Worm (Caenorhabditis elegans): Measurements from ENCODE around the gene gsr-1.

gsr-1 gene

ce11 chrIII:3630337-3630736 is 20.4 kb upstream of the gsr-1 start, which contains the start of gene mrps-31 (continued):
- TF ChIP-seq xbp-1 (tag; optimal IDR thresholded peaks at IDR 0.05) (peak; percentile 59), unc-62 (GFP tag; optimal IDR thresholded peaks at IDR 0.05) (no peak), aly-2 (tag; optimal IDR thresholded peaks at IDR 0.05) (no peak), nhr-47 (tag; optimal IDR thresholded peaks at IDR 0.05) (peak; percentile 65), blmp-1 (tag; optimal IDR thresholded peaks at IDR 0.05) (peak; percentile 1), nhr-28 (tag; optimal IDR thresholded peaks at IDR 0.05) (no peak), nhr-71 (tag; optimal IDR thresholded peaks at IDR 0.05) (peak; percentile 73), nhr-77 (tag; optimal IDR thresholded peaks at IDR 0.05) (peak; percentile 14), nhr-11 (tag; optimal IDR thresholded peaks at IDR 0.05) (no peak), pax-3 (tag; optimal IDR thresholded peaks at IDR 0.05) (no peak), lin-35 (GFP tag; optimal IDR thresholded peaks at IDR 0.05) (peak; percentile 45 to 68), tbx-2 (tag; optimal IDR thresholded peaks at IDR 0.05) (peak; percentile 51), ceh-88 (GFP tag; IDR thresholded peaks at IDR 0.05) (no peak), nhr-20 (tag; optimal IDR thresholded peaks at IDR 0.05) (peak; percentile 51), snu-23 (GFP tag; optimal IDR thresholded peaks at IDR 0.05) (peak; percentile 79), nhr-237 (tag; optimal IDR thresholded peaks at IDR 0.05) (no peak), C04F5.9 (tag; optimal IDR thresholded peaks at IDR 0.05) (no peak), sox-4 (tag; optimal IDR thresholded peaks at IDR 0.05) (no peak), pag-3 (tag; optimal IDR thresholded peaks at IDR 0.05; ENCODE audit: borderline replicate concordance, insufficient read depth) (no peak), Y116A8C.19 (tag; optimal IDR thresholded peaks at IDR 0.05; ENCODE audit: borderline replicate concordance) (no peak), C34B4.2 (tag; optimal IDR thresholded peaks at IDR 0.05) (no peak)

ce11 chrIII:3632379-3632778 is 18.3 kb upstream of the gsr-1 start:
- TF ChIP-seq sup-37 (GFP tag; optimal IDR thresholded peaks at IDR 0.05) (no peak), lin-14 (GFP tag; optimal IDR thresholded peaks at IDR 0.05) (peak; percentile 21), efl-1 (optimal IDR thresholded peaks at IDR 0.05) (no peak), efl-1 (GFP tag; optimal IDR thresholded peaks at IDR 0.05 in 1 of 2) (peak in 1 of 2 experiments; percentile 3)

- TF ChIP-seq nhr-47 (tag; optimal IDR thresholded peaks at IDR 0.05) (no peak), hlh-17 (GFP tag; optimal IDR thresholded peaks at IDR 0.05; ENCODE audit: borderline replicate concordance) (no peak), alr-1 (tag; optimal IDR thresholded peaks at IDR 0.05; ENCODE audit: borderline replicate concordance) (no peak), rnt-1 (tag; optimal IDR thresholded peaks at IDR 0.05) (no peak), ztf-4 (tag; optimal IDR thresholded peaks at IDR 0.05) (no peak), blmp-1 (tag; optimal IDR thresholded peaks at IDR 0.05) (no peak), tlp-1 (tag; optimal IDR thresholded peaks at IDR 0.05) (no peak), lin-14 (GFP tag; optimal IDR thresholded peaks at IDR 0.05) (peak; percentile 39)
Measured at ce11 chrIII:3634158-3634557, 16.5 kb upstream of the gsr-1 start.

ce11 chrIII:3634873-3635272 is 15.8 kb upstream of the gsr-1 start:
- TF ChIP-seq ceh-82 (tag; optimal IDR thresholded peaks at IDR 0.05), result no peak
- TF ChIP-seq efl-1 (optimal IDR thresholded peaks at IDR 0.05), result no peak
- TF ChIP-seq efl-1 (GFP tag; optimal IDR thresholded peaks at IDR 0.05 in 1 of 2), result peak in 1 of 2 experiments; percentile 31

ce11 chrIII:3635844-3636243 is 14.9 kb upstream of the gsr-1 start, which contains the start of gene rilp-1:
TSS of gene rilp-1 (plus strand) at chrIII:3636144.
- no peak for TF ChIP-seq egl-27 (tag; optimal IDR thresholded peaks at IDR 0.05)
- TF ChIP-seq vab-15 (tag; optimal IDR thresholded peaks at IDR 0.05), result no peak
- TF ChIP-seq aha-1 (tag; optimal IDR thresholded peaks at IDR 0.05), result no peak
- TF ChIP-seq xbp-1 (tag; optimal IDR thresholded peaks at IDR 0.05), result no peak
